Worm (Caenorhabditis elegans) whole organism, L1 larva: ENCODE results near the gene T16G12.7.

Source experiments
- C04F5.9 ChIP-seq: sonication (generic microtip); optimal IDR thresholded peaks from 2 replicates; lab custom pipeline; 2016; ENCODE audit warnings: missing genetic modification characterization, missing compliant biosample characterization
- C16A3.4 ChIP-seq: fragments of 150-350 bp; optimal IDR thresholded peaks from 2 replicates; lab custom pipeline; 2014; ENCODE audit warnings: missing biosample characterization, missing genetic modification characterization
- F16B12.6 ChIP-seq: fragments of 150-350 bp; optimal IDR thresholded peaks from 2 replicates; lab custom pipeline; 2014; ENCODE audit warnings: missing biosample characterization, missing genetic modification characterization
- aha-1 ChIP-seq: fragments of 150-350 bp; optimal IDR thresholded peaks from 2 replicates; lab custom pipeline; 2014; ENCODE audit warnings: missing biosample characterization, missing genetic modification characterization
- ama-1 ChIP-seq: fragments of 150-350 bp; optimal IDR thresholded peaks from 2 replicates; lab custom pipeline; 2014
- ceh-82 ChIP-seq, 3 experiments: fragments of 150-350 bp in 1 of 3; sonication (generic microtip) in 2 of 3; optimal IDR thresholded peaks; 2 replicates each; lab custom pipeline; 2014 to 2017; ENCODE audit warnings: missing biosample characterization in 3 of 3, missing genetic modification characterization in 3 of 3
- ceh-88 ChIP-seq: fragments of 200-800 bp; sonication (Bioruptor generic); IDR thresholded peaks from 2 replicates; pipeline ENCODE4 v1.3.6; 2022; ENCODE audit warnings: missing genetic modification characterization, missing compliant biosample characterization
- ces-1 ChIP-seq: fragments of 150-350 bp; optimal IDR thresholded peaks from 2 replicates; lab custom pipeline; 2014; ENCODE audit warnings: missing biosample characterization, missing genetic modification reagents, missing genetic modification characterization
- dsc-1 ChIP-seq: sonication (generic microtip); optimal IDR thresholded peaks from 2 replicates; lab custom pipeline; 2016; ENCODE audit warnings: mild to moderate bottlenecking, missing genetic modification characterization, missing compliant biosample characterization
- efl-3 ChIP-seq: fragments of 200-800 bp; sonication (Bioruptor generic); optimal IDR thresholded peaks from 2 replicates; lab custom pipeline; 2018; ENCODE audit warnings: mild to moderate bottlenecking, missing genetic modification characterization, missing compliant biosample characterization
- egl-13 ChIP-seq: sonication (generic microtip); optimal IDR thresholded peaks from 2 replicates; lab custom pipeline; 2016; ENCODE audit warnings: missing genotype, missing genetic modification reagents, missing genetic modification characterization, missing compliant biosample characterization
- elt-3 ChIP-seq, 6 experiments: fragments of 150-350 bp in 1 of 6; sonication (generic microtip); optimal IDR thresholded peaks; 2 replicates each; lab custom pipeline; 2017 to 2018; ENCODE audit warnings: missing biosample characterization in 6 of 6, missing genetic modification characterization in 6 of 6, inconsistent platforms in 1 of 6
- ets-5 ChIP-seq: fragments of 200-800 bp; sonication (Bioruptor generic); IDR thresholded peaks from 2 replicates; pipeline ENCODE4 v1.3.6; 2022; ENCODE audit warnings: missing genetic modification characterization, missing compliant biosample characterization
- fkh-10 ChIP-seq: sonication (generic microtip); optimal IDR thresholded peaks from 2 replicates; lab custom pipeline; 2017; ENCODE audit warnings: missing biosample characterization, missing genetic modification reagents, missing genetic modification characterization
- fkh-8 ChIP-seq: sonication (generic microtip); optimal IDR thresholded peaks from 2 replicates; lab custom pipeline; 2016; ENCODE audit warnings: mild to moderate bottlenecking, missing genetic modification characterization, missing compliant biosample characterization
- grh-1 ChIP-seq: fragments of 200-800 bp; sonication (Bioruptor generic); IDR thresholded peaks from 2 replicates; pipeline ENCODE4 v1.3.6; 2022; ENCODE audit warnings: missing genetic modification reagents, missing genetic modification characterization, missing compliant biosample characterization
- hlh-17 ChIP-seq: fragments of 200-800 bp; sonication (Bioruptor generic); optimal IDR thresholded peaks from 2 replicates; lab custom pipeline; 2018; ENCODE audit warnings: missing genetic modification characterization, mild to moderate bottlenecking, missing compliant biosample characterization, moderate library complexity, borderline replicate concordance
- irx-1 ChIP-seq: sonication (generic microtip); optimal IDR thresholded peaks from 2 replicates; lab custom pipeline; 2016; ENCODE audit warnings: missing genetic modification characterization, missing compliant biosample characterization
- jun-1 ChIP-seq: fragments of 150-350 bp; optimal IDR thresholded peaks from 2 replicates; lab custom pipeline; 2014; ENCODE audit warnings: missing biosample characterization, missing genetic modification reagents, missing genetic modification characterization
- lin-13 ChIP-seq: fragments of 150-350 bp; optimal IDR thresholded peaks from 2 replicates; lab custom pipeline; 2014; ENCODE audit warnings: missing biosample characterization, missing genetic modification reagents, missing genetic modification characterization
- lin-14 ChIP-seq: fragments of 200-800 bp; sonication (Bioruptor generic); optimal IDR thresholded peaks from 2 replicates; lab custom pipeline; 2018; ENCODE audit warnings: mild to moderate bottlenecking, missing genetic modification characterization, moderate library complexity, missing compliant biosample characterization
- lin-15B ChIP-seq: fragments of 150-350 bp; sonication (generic microtip); optimal IDR thresholded peaks from 3 replicates; lab custom pipeline; 2014; ENCODE audit warnings: missing biosample characterization, missing genetic modification characterization
- lin-35 ChIP-seq, 2 experiments: fragments of 150-350 bp; optimal IDR thresholded peaks; 2 replicates each; lab custom pipeline; 2014; ENCODE audit warnings: missing biosample characterization in 2 of 2, missing genetic modification characterization in 2 of 2, missing genetic modification reagents in 2 of 2
- lsy-2 ChIP-seq, 2 experiments: fragments of 150-350 bp; optimal IDR thresholded peaks; 2 replicates each; lab custom pipeline; 2014; ENCODE audit warnings: missing biosample characterization in 2 of 2, missing genetic modification characterization in 2 of 2
- mab-9 ChIP-seq: fragments of 200-800 bp; sonication (Bioruptor generic); IDR thresholded peaks from 2 replicates; pipeline ENCODE4 v1.3.6; 2022; ENCODE audit warnings: missing genetic modification reagents, missing genetic modification characterization, missing compliant biosample characterization
- mef-2 ChIP-seq: fragments of 150-350 bp; optimal IDR thresholded peaks from 2 replicates; lab custom pipeline; 2014; ENCODE audit warnings: missing biosample characterization, missing genetic modification characterization
- mep-1 ChIP-seq: fragments of 150-350 bp; optimal IDR thresholded peaks from 2 replicates; lab custom pipeline; 2014; ENCODE audit warnings: missing biosample characterization, missing genetic modification characterization
- nhr-11 ChIP-seq: fragments of 150-350 bp; optimal IDR thresholded peaks from 2 replicates; lab custom pipeline; 2014; ENCODE audit warnings: missing biosample characterization, missing genetic modification characterization
- nhr-19 ChIP-seq: fragments of 200-800 bp; sonication (Bioruptor generic); conservative IDR thresholded peaks from 2 replicates; pipeline ENCODE4 v1.3.6; 2022; ENCODE audit warnings: missing genetic modification characterization, missing compliant biosample characterization
- nhr-20 ChIP-seq: sonication (generic microtip); optimal IDR thresholded peaks from 2 replicates; lab custom pipeline; 2016; ENCODE audit warnings: mild to moderate bottlenecking, missing genetic modification characterization, missing compliant biosample characterization
- nhr-28 ChIP-seq: fragments of 150-350 bp; optimal IDR thresholded peaks from 2 replicates; lab custom pipeline; 2014; ENCODE audit warnings: missing biosample characterization, missing genetic modification characterization
- nhr-47 ChIP-seq: sonication (generic microtip); optimal IDR thresholded peaks from 2 replicates; lab custom pipeline; 2016; ENCODE audit warnings: mild to moderate bottlenecking, missing genetic modification characterization, moderate library complexity, missing compliant biosample characterization
- nhr-71 ChIP-seq: sonication (generic microtip); optimal IDR thresholded peaks from 2 replicates; lab custom pipeline; 2016; ENCODE audit warnings: mild to moderate bottlenecking, missing genetic modification characterization, moderate library complexity, missing compliant biosample characterization
- nhr-76 ChIP-seq: sonication (generic microtip); optimal IDR thresholded peaks from 2 replicates; lab custom pipeline; 2017; ENCODE audit warnings: missing biosample characterization, missing genetic modification characterization
- nhr-77 ChIP-seq: fragments of 150-350 bp; optimal IDR thresholded peaks from 2 replicates; lab custom pipeline; 2014; ENCODE audit warnings: missing biosample characterization, missing genetic modification characterization
- nhr-84 ChIP-seq: sonication (generic microtip); optimal IDR thresholded peaks from 2 replicates; lab custom pipeline; 2017; ENCODE audit warnings: missing biosample characterization, missing genetic modification characterization
- pax-3 ChIP-seq: fragments of 200-800 bp; sonication (Bioruptor generic); optimal IDR thresholded peaks from 2 replicates; lab custom pipeline; 2018; ENCODE audit warnings: mild to moderate bottlenecking, missing genetic modification characterization, moderate library complexity, missing compliant biosample characterization
- pqm-1 ChIP-seq: sonication (generic microtip); optimal IDR thresholded peaks from 3 replicates; lab custom pipeline; 2017; ENCODE audit warnings: missing biosample characterization, missing genetic modification characterization
- snu-23 ChIP-seq: sonication (generic microtip); optimal IDR thresholded peaks from 2 replicates; lab custom pipeline; 2016; ENCODE audit warnings: missing genetic modification characterization, missing compliant biosample characterization
- sox-4 ChIP-seq: sonication (generic microtip); optimal IDR thresholded peaks from 2 replicates; lab custom pipeline; 2016; ENCODE audit warnings: missing genetic modification characterization, missing compliant biosample characterization
- sup-37 ChIP-seq: fragments of 200-800 bp; sonication (Bioruptor generic); optimal IDR thresholded peaks from 2 replicates; lab custom pipeline; 2018; ENCODE audit warnings: mild to moderate bottlenecking, missing genetic modification characterization, missing compliant biosample characterization
- swsn-7 ChIP-seq: sonication (generic microtip); optimal IDR thresholded peaks from 2 replicates; lab custom pipeline; 2016; ENCODE audit warnings: missing genetic modification characterization, missing compliant biosample characterization
- tbx-2 ChIP-seq: sonication (generic microtip); optimal IDR thresholded peaks from 2 replicates; lab custom pipeline; 2016; ENCODE audit warnings: missing genetic modification characterization, missing compliant biosample characterization
- tlp-1 ChIP-seq: fragments of 150-350 bp; optimal IDR thresholded peaks from 2 replicates; lab custom pipeline; 2014; ENCODE audit warnings: missing biosample characterization, missing genetic modification characterization
- unc-86 ChIP-seq: sonication (generic microtip); optimal IDR thresholded peaks from 2 replicates; lab custom pipeline; 2016; ENCODE audit warnings: missing genetic modification characterization, missing compliant biosample characterization
- xbp-1 ChIP-seq: sonication (generic microtip); optimal IDR thresholded peaks from 2 replicates; lab custom pipeline; 2016; ENCODE audit warnings: missing genetic modification characterization, missing compliant biosample characterization
- zag-1 ChIP-seq: fragments of 150-350 bp; optimal IDR thresholded peaks from 2 replicates; lab custom pipeline; 2014; ENCODE audit warnings: missing biosample characterization, missing genetic modification characterization
- zip-4 ChIP-seq: fragments of 200-800 bp; sonication (Bioruptor generic); optimal IDR thresholded peaks from 2 replicates; lab custom pipeline; 2018; ENCODE audit warnings: mild to moderate bottlenecking, missing genetic modification characterization, moderate library complexity, missing compliant biosample characterization
- ztf-11 ChIP-seq, 2 experiments: sonication (generic microtip); optimal IDR thresholded peaks; 2 replicates each; lab custom pipeline; 2016 to 2017; ENCODE audit warnings: missing genetic modification characterization in 2 of 2, missing biosample characterization in 1 of 2, missing compliant biosample characterization in 1 of 2
- ztf-4 ChIP-seq: fragments of 150-350 bp; optimal IDR thresholded peaks from 2 replicates; lab custom pipeline; 2014; ENCODE audit warnings: missing biosample characterization, missing genetic modification characterization

Gene T16G12.7

ce11 chrIII:10035783-10036182 is 4.1 kb downstream of the T16G12.7 start, which contains the start of gene xbx-3:
Gene xbx-3 (plus strand): TSS chrIII:10035945.
- TF ChIP-seq swsn-7 (tag; lab: Kevin White, UChicago) = peak; percentile 44
- no peak for TF ChIP-seq tlp-1 (tag; lab: Kevin White, UChicago)
- peak; percentile 98 for TF ChIP-seq fkh-8 (tag; lab: Kevin White, UChicago)
- TF ChIP-seq sup-37 (GFP tag; lab: Kevin White, UChicago) = no peak
- TF ChIP-seq mab-9 (GFP tag; lab: Robert Waterston, UW) = no peak
- TF ChIP-seq nhr-77 (tag; lab: Kevin White, UChicago) = no peak
- TF ChIP-seq pax-3 (tag; lab: Kevin White, UChicago) = peak; percentile 29
- TF ChIP-seq egl-13 (tag; lab: Kevin White, UChicago) = no peak
- TF ChIP-seq nhr-84 (tag; lab: Kevin White, UChicago) = no peak
- TF ChIP-seq nhr-19 (GFP tag; lab: Robert Waterston, UW) = no peak
- no peak for TF ChIP-seq C04F5.9 (tag; lab: Kevin White, UChicago)
- no peak for TF ChIP-seq lsy-2 (tag; optimal IDR thresholded peaks at IDR 0.05; lab: Kevin White, UChicago)
- TF ChIP-seq nhr-47 (tag; lab: Kevin White, UChicago) = peak; percentile 79
- no peak for TF ChIP-seq ets-5 (GFP tag; lab: Robert Waterston, UW)
- TF ChIP-seq unc-86 (tag; lab: Kevin White, UChicago) = no peak
- peak; percentile 84 for TF ChIP-seq nhr-71 (tag; lab: Kevin White, UChicago)
- TF ChIP-seq C16A3.4 (tag; lab: Kevin White, UChicago) = no peak
- TF ChIP-seq ztf-11 (tag; optimal IDR thresholded peaks at IDR 0.05; lab: Kevin White, UChicago) = no peak
- no peak for TF ChIP-seq tbx-2 (tag; lab: Kevin White, UChicago)
- no peak for TF ChIP-seq elt-3 (tag; optimal IDR thresholded peaks at IDR 0.05; lab: Kevin White, UChicago)
- no peak for TF ChIP-seq snu-23 (GFP tag; lab: Kevin White, UChicago)
- peak; percentile 29 for TF ChIP-seq dsc-1 (tag; lab: Kevin White, UChicago)
- no peak for TF ChIP-seq lin-15B
- no peak for TF ChIP-seq ceh-82 (tag; optimal IDR thresholded peaks at IDR 0.05; lab: Kevin White, UChicago)
- TF ChIP-seq lin-14 = no peak
- no peak for TF ChIP-seq irx-1 (tag; lab: Kevin White, UChicago)
- TF ChIP-seq lin-13 = no peak
- no peak for TF ChIP-seq pqm-1
- no peak for TF ChIP-seq nhr-28 (tag; lab: Kevin White, UChicago)
- TF ChIP-seq xbp-1 = peak; percentile 27
- TF ChIP-seq ztf-4 (tag; lab: Kevin White, UChicago) = peak; percentile 34
- TF ChIP-seq mef-2 (tag; lab: Kevin White, UChicago) = no peak
- TF ChIP-seq lin-35 (GFP tag; optimal IDR thresholded peaks at IDR 0.05; lab: Kevin White, UChicago) = no peak
- TF ChIP-seq hlh-17 (GFP tag; lab: Kevin White, UChicago) = no peak
- TF ChIP-seq nhr-20 = peak; percentile 13
- TF ChIP-seq zag-1 (tag; lab: Kevin White, UChicago) = no peak
- no peak for TF ChIP-seq ceh-88
- no peak for TF ChIP-seq ces-1 (GFP tag; lab: Kevin White, UChicago)
- no peak for TF ChIP-seq zip-4 (GFP tag; lab: Kevin White, UChicago)
- TF ChIP-seq ama-1 = no peak
- TF ChIP-seq nhr-11 = peak; percentile 66
- no peak for TF ChIP-seq efl-3 (GFP tag; lab: Kevin White, UChicago)
- no peak for TF ChIP-seq jun-1 (tag; lab: Kevin White, UChicago)
- TF ChIP-seq grh-1 = no peak
- TF ChIP-seq mep-1 (tag; lab: Kevin White, UChicago) = peak; percentile 20
- peak; percentile 84 for TF ChIP-seq sox-4 (tag; lab: Kevin White, UChicago)
- no peak for TF ChIP-seq aha-1 (tag; lab: Kevin White, UChicago)
- TF ChIP-seq nhr-76 (tag; lab: Kevin White, UChicago) = no peak
- no peak for TF ChIP-seq F16B12.6 (tag; lab: Kevin White, UChicago)
- peak; percentile 17 for TF ChIP-seq fkh-10
